Worm (Caenorhabditis elegans): ENCODE data around the gene srab-9.

- TF ChIP-seq skn-1 (tag; optimal IDR thresholded peaks at IDR 0.05): no peak
- TF ChIP-seq ztf-11 (tag; optimal IDR thresholded peaks at IDR 0.05): no peak
These were observed 16.2 kb downstream of the srab-9 start, which contains the start of gene Y73C8C.12 for ce11 chrV:3124912-3125311.

All from whole organism, L2 larva.